Worm (Caenorhabditis elegans) whole organism, L4 larva: ENCODE measurements around the gene R08D7.7.

Experiments
- F10B5.3 ChIP-seq: sonication (generic microtip); optimal IDR thresholded peaks from 2 replicates; lab custom pipeline; 2016; ENCODE audit warnings: mild to moderate bottlenecking, missing genetic modification characterization, missing compliant biosample characterization
- Y48G9A.11 ChIP-seq: fragments of 200-800 bp; sonication (Bioruptor generic); IDR thresholded peaks from 2 replicates; pipeline ENCODE4 v1.3.6; 2022; ENCODE audit warnings: missing genetic modification reagents, missing genetic modification characterization, missing compliant biosample characterization
- Y75B8A.6 ChIP-seq: fragments of 200-800 bp; sonication (Bioruptor generic); IDR thresholded peaks from 2 replicates; pipeline ENCODE4 v1.3.6; 2022; ENCODE audit warnings: missing genetic modification reagents, missing genetic modification characterization, missing compliant biosample characterization
- ZK337.2 ChIP-seq: fragments of 200-800 bp; sonication (Bioruptor generic); IDR thresholded peaks from 2 replicates; pipeline ENCODE4 v1.3.6; 2022; ENCODE audit warnings: missing genetic modification reagents, missing genetic modification characterization, missing compliant biosample characterization
- ZK546.5 ChIP-seq, 2 experiments: sonication (generic microtip); optimal IDR thresholded peaks; 2 replicates each; lab custom pipeline; 2017; ENCODE audit warnings: missing biosample characterization in 2 of 2, missing genetic modification characterization in 2 of 2
- attf-4 ChIP-seq: sonication (generic microtip); optimal IDR thresholded peaks from 3 replicates; lab custom pipeline; 2017; ENCODE audit warnings: missing biosample characterization, missing genetic modification characterization
- ceh-20 ChIP-seq: fragments of 200-800 bp; sonication (Bioruptor generic); IDR thresholded peaks from 2 replicates; pipeline ENCODE4 v1.3.6; 2022; ENCODE audit warnings: missing genetic modification reagents, missing genetic modification characterization, missing compliant biosample characterization
- ces-1 ChIP-seq: fragments of 150-350 bp; sonication (generic microtip); optimal IDR thresholded peaks from 4 replicates; lab custom pipeline; 2014; ENCODE audit warnings: missing biosample characterization, missing genetic modification reagents, missing genetic modification characterization
- cey-2 ChIP-seq: sonication (generic microtip); optimal IDR thresholded peaks from 3 replicates; lab custom pipeline; 2017; ENCODE audit warnings: missing genetic modification characterization, mild to moderate bottlenecking, missing compliant biosample characterization, antibody characterized with exemption, borderline replicate concordance; ENCODE audit not compliant: insufficient read depth
- daf-12 ChIP-seq: fragments of 150-350 bp; optimal IDR thresholded peaks from 2 replicates; lab custom pipeline; 2014; ENCODE audit warnings: missing biosample characterization, missing genetic modification reagents, missing genetic modification characterization
- daf-16 ChIP-seq, 3 experiments: sonication (generic microtip); optimal IDR thresholded peaks; 2 replicates each; lab custom pipeline; 2016 to 2017; ENCODE audit warnings: missing genetic modification characterization in 3 of 3, missing genetic modification reagents in 3 of 3, mild to moderate bottlenecking in 2 of 3, missing compliant biosample characterization in 2 of 3, missing biosample characterization in 1 of 3, moderate library complexity in 1 of 3
- dmd-6 ChIP-seq: fragments of 200-800 bp; sonication (Bioruptor generic); IDR thresholded peaks from 2 replicates; pipeline ENCODE4 v1.3.6; 2022; ENCODE audit warnings: missing genetic modification reagents, missing genetic modification characterization, missing compliant biosample characterization
- dpl-1 ChIP-seq: fragments of 150-350 bp; optimal IDR thresholded peaks from 2 replicates; lab custom pipeline; 2014; ENCODE audit warnings: missing biosample characterization, missing genetic modification reagents, missing genetic modification characterization
- dve-1 ChIP-seq: sonication (generic microtip); optimal IDR thresholded peaks from 2 replicates; lab custom pipeline; 2017; ENCODE audit warnings: antibody characterized with exemption, mild to moderate bottlenecking, missing genetic modification characterization, missing compliant biosample characterization; ENCODE audit not compliant: insufficient read depth
- egl-43 ChIP-seq: fragments of 200-800 bp; sonication (Bioruptor generic); IDR thresholded peaks from 2 replicates; pipeline ENCODE4 v1.3.6; 2022; ENCODE audit warnings: missing genetic modification reagents, missing genetic modification characterization, missing compliant biosample characterization
- gei-8 ChIP-seq: fragments of 200-800 bp; sonication (Bioruptor generic); optimal IDR thresholded peaks from 2 replicates; lab custom pipeline; 2018; ENCODE audit warnings: mild to moderate bottlenecking, missing genetic modification characterization, missing compliant biosample characterization
- hlh-11 ChIP-seq: fragments of 200-800 bp; sonication (Bioruptor generic); optimal IDR thresholded peaks from 2 replicates; lab custom pipeline; 2018; ENCODE audit warnings: mild to moderate bottlenecking, missing genetic modification characterization, missing compliant biosample characterization
- lim-7 ChIP-seq: fragments of 200-800 bp; sonication (Bioruptor generic); IDR thresholded peaks from 2 replicates; pipeline ENCODE4 v1.3.6; 2022; ENCODE audit warnings: missing genetic modification characterization, missing compliant biosample characterization
- lin-1 ChIP-seq: fragments of 200-800 bp; sonication (Bioruptor generic); IDR thresholded peaks from 2 replicates; pipeline ENCODE4 v1.3.6; 2022; ENCODE audit warnings: missing genetic modification reagents, missing genetic modification characterization, missing compliant biosample characterization
- lin-15B ChIP-seq: fragments of 150-350 bp; sonication (generic microtip); optimal IDR thresholded peaks from 3 replicates; lab custom pipeline; 2014; ENCODE audit warnings: missing biosample characterization, missing genetic modification characterization
- lin-38 ChIP-seq: fragments of 200-800 bp; sonication (Bioruptor generic); IDR thresholded peaks from 2 replicates; pipeline ENCODE4 v1.3.6; 2022; ENCODE audit warnings: missing genetic modification reagents, missing genetic modification characterization, missing compliant biosample characterization
- lsy-2 ChIP-seq, 2 experiments: fragments of 150-350 bp in 1 of 2; sonication (generic microtip) in 1 of 2; optimal IDR thresholded peaks; 2 replicates each; lab custom pipeline; 2014 to 2017; ENCODE audit warnings: missing biosample characterization in 2 of 2, missing genetic modification characterization in 2 of 2
- mep-1 ChIP-seq: fragments of 150-350 bp; sonication (generic microtip); optimal IDR thresholded peaks from 3 replicates; lab custom pipeline; 2014; ENCODE audit warnings: missing biosample characterization, missing genetic modification characterization
- mes-2 ChIP-seq: sonication (generic microtip); optimal IDR thresholded peaks from 2 replicates; lab custom pipeline; 2016; ENCODE audit warnings: missing genotype, mild to moderate bottlenecking, missing genetic modification characterization, missing compliant biosample characterization; ENCODE audit not compliant: poor library complexity, severe bottlenecking
- nhr-10 ChIP-seq: fragments of 150-350 bp; optimal IDR thresholded peaks from 2 replicates; lab custom pipeline; 2014; ENCODE audit warnings: missing biosample characterization, missing genetic modification characterization
- nhr-25 ChIP-seq: sonication (generic microtip); optimal IDR thresholded peaks from 2 replicates; lab custom pipeline; 2017; ENCODE audit warnings: missing genetic modification characterization, mild to moderate bottlenecking, missing compliant biosample characterization, antibody characterized with exemption, moderate library complexity, borderline replicate concordance; ENCODE audit not compliant: insufficient read depth
- nhr-28 ChIP-seq: fragments of 150-350 bp; optimal IDR thresholded peaks from 2 replicates; lab custom pipeline; 2014; ENCODE audit warnings: missing biosample characterization, missing genetic modification characterization
- nhr-41 ChIP-seq: fragments of 200-800 bp; sonication (Bioruptor generic); IDR thresholded peaks from 2 replicates; pipeline ENCODE4 v1.3.6; 2022; ENCODE audit warnings: missing genetic modification reagents, missing genetic modification characterization, missing compliant biosample characterization
- nhr-48 ChIP-seq: sonication (generic microtip); optimal IDR thresholded peaks from 2 replicates; lab custom pipeline; 2016; ENCODE audit warnings: mild to moderate bottlenecking, missing genetic modification characterization, missing compliant biosample characterization
- nhr-6 ChIP-seq: fragments of 150-350 bp; optimal IDR thresholded peaks from 2 replicates; lab custom pipeline; 2014; ENCODE audit warnings: missing biosample characterization, missing genetic modification characterization
- nhr-76 ChIP-seq: fragments of 150-350 bp; optimal IDR thresholded peaks from 2 replicates; lab custom pipeline; 2014; ENCODE audit warnings: missing biosample characterization, missing genetic modification characterization
- pqm-1 ChIP-seq: sonication (generic microtip); optimal IDR thresholded peaks from 2 replicates; lab custom pipeline; 2017; ENCODE audit warnings: missing biosample characterization, missing genetic modification characterization
- rbr-2 ChIP-seq: sonication (generic microtip); optimal IDR thresholded peaks from 2 replicates; lab custom pipeline; 2016; ENCODE audit warnings: missing genotype, missing genetic modification characterization, missing compliant biosample characterization
- sdz-12 ChIP-seq: fragments of 200-800 bp; sonication (Bioruptor generic); optimal IDR thresholded peaks from 2 replicates; lab custom pipeline; 2018; ENCODE audit warnings: mild to moderate bottlenecking, missing genetic modification characterization, missing compliant biosample characterization
- snpc-4 ChIP-seq: fragments of 150-350 bp; optimal IDR thresholded peaks from 2 replicates; lab custom pipeline; 2014; ENCODE audit warnings: missing biosample characterization, missing genetic modification characterization
- spr-1 ChIP-seq: sonication (generic microtip); optimal IDR thresholded peaks from 2 replicates; lab custom pipeline; 2016; ENCODE audit warnings: mild to moderate bottlenecking, missing genetic modification characterization, missing compliant biosample characterization
- spr-3 ChIP-seq: fragments of 200-800 bp; sonication (Bioruptor generic); optimal IDR thresholded peaks from 2 replicates; lab custom pipeline; 2018; ENCODE audit warnings: mild to moderate bottlenecking, missing genetic modification characterization, missing compliant biosample characterization
- tra-1 ChIP-seq: fragments of 200-800 bp; sonication (Bioruptor generic); IDR thresholded peaks from 2 replicates; pipeline ENCODE4 v1.3.6; 2022; ENCODE audit warnings: missing genetic modification reagents, missing genetic modification characterization, missing compliant biosample characterization
- unc-39 ChIP-seq: sonication (generic microtip); optimal IDR thresholded peaks from 2 replicates; lab custom pipeline; 2017; ENCODE audit warnings: missing biosample characterization, missing genetic modification characterization
- unc-62 ChIP-seq, 3 experiments: fragments of 150-350 bp in 1 of 3; sonication (generic microtip); optimal IDR thresholded peaks in 2 of 3; peaks in 1 of 3; 1 replicate in 1 of 3; 2 replicates in 2 of 3; lab custom pipeline; 2014 to 2017; ENCODE audit warnings: missing biosample characterization in 3 of 3, missing genetic modification characterization in 3 of 3, missing genetic modification reagents in 3 of 3, missing genotype in 1 of 3
- vab-7 ChIP-seq: fragments of 200-800 bp; sonication (Bioruptor generic); IDR thresholded peaks from 2 replicates; pipeline ENCODE4 v1.3.6; 2022; ENCODE audit warnings: missing genetic modification reagents, missing genetic modification characterization, missing compliant biosample characterization
- zfp-3 ChIP-seq: fragments of 200-800 bp; sonication (Bioruptor generic); conservative IDR thresholded peaks from 2 replicates; pipeline ENCODE4 v1.3.6; 2022; ENCODE audit warnings: missing genetic modification reagents, missing genetic modification characterization, missing compliant biosample characterization
- zip-11 ChIP-seq: fragments of 200-800 bp; sonication (Bioruptor generic); IDR thresholded peaks from 2 replicates; pipeline ENCODE4 v1.3.6; 2022; ENCODE audit warnings: missing genetic modification characterization, missing compliant biosample characterization
- ztf-11 ChIP-seq: fragments of 150-350 bp; optimal IDR thresholded peaks from 2 replicates; lab custom pipeline; 2014; ENCODE audit warnings: missing biosample characterization, missing genetic modification characterization
- ztf-7 ChIP-seq: fragments of 150-350 bp; optimal IDR thresholded peaks from 2 replicates; lab custom pipeline; 2014; ENCODE audit warnings: missing biosample characterization, missing genetic modification characterization

The R08D7.7 gene

DNA sequence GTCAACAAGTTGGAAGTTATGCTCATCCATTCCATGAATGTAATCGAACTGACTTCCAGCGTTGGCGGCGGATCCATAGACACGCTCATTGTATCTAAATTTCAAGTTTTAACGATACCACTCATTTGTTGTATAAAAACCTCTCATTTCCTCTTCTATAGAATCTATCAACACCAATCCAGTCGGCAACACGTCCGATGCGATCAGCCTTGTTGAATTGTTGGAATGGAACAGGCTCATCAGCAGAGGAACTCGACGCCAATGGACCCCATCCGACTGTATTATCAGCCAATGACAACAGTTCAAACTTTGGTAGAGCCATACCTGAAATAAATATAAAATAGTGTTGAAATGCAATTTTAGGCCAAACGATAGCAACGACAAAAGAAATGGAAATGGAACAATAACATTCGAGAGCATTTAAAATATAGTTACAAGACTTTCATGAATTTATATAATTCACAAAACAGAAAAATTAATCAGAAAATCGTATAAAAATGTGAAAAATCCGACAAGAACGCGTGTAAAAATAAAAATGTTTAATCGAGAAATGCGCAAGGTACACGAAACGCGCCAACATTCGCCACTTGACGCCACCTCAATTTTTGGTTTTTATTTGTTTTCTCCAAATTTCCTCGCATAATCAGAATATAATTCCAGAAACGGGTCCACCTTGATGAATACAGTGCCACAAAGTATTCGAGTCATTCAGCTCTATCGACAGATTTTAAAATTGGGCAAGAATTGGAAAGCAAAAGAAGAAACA is 18.4 kb upstream of the R08D7.7 start, which contains the start of the genes eif-3.D and R08D7.4 (continued):
- peak; percentile 70 for TF ChIP-seq lin-38 (GFP tag; lab: Robert Waterston, UW)
- TF ChIP-seq dve-1 (tag; lab: Kevin White, UChicago): no peak
- TF ChIP-seq dmd-6 (GFP tag; lab: Robert Waterston, UW): peak; percentile 45
- TF ChIP-seq ztf-11 (tag; lab: Kevin White, UChicago): no peak
- no peak for TF ChIP-seq Y48G9A.11
- no peak for TF ChIP-seq Y75B8A.6 (GFP tag; lab: Robert Waterston, UW)
- no peak for TF ChIP-seq nhr-28 (tag; lab: Kevin White, UChicago)
- no peak for TF ChIP-seq attf-4 (tag; lab: Kevin White, UChicago)
- no peak for TF ChIP-seq vab-7
- TF ChIP-seq lin-1 (GFP tag; lab: Robert Waterston, UW): no peak
- TF ChIP-seq pqm-1 (tag; lab: Kevin White, UChicago): no peak
- no peak for TF ChIP-seq lin-15B (tag; lab: Kevin White, UChicago)
- TF ChIP-seq egl-43 (GFP tag; lab: Robert Waterston, UW): no peak
- no peak for TF ChIP-seq daf-12 (tag; lab: Kevin White, UChicago)
- no peak for TF ChIP-seq ZK337.2 (GFP tag; lab: Robert Waterston, UW)
- no peak for TF ChIP-seq spr-1
- no peak for TF ChIP-seq nhr-48 (tag; lab: Kevin White, UChicago)
- no peak for TF ChIP-seq ces-1 (GFP tag; lab: Kevin White, UChicago)
- TF ChIP-seq unc-62 (GFP tag; optimal IDR thresholded peaks at IDR 0.05 in 1 of 2; lab: Kevin White, UChicago): no peak
- TF ChIP-seq unc-62 (tag; optimal IDR thresholded peaks at IDR 0.05; lab: Kevin White, UChicago): no peak
- no peak for TF ChIP-seq lim-7 (GFP tag; lab: Robert Waterston, UW)
- peak; percentile 69 for TF ChIP-seq dpl-1 (GFP tag; lab: Kevin White, UChicago)
- no peak for TF ChIP-seq zfp-3 (GFP tag; lab: Robert Waterston, UW)
- TF ChIP-seq ZK546.5 (tag; optimal IDR thresholded peaks at IDR 0.05; lab: Kevin White, UChicago): no peak
- TF ChIP-seq rbr-2 (tag; lab: Kevin White, UChicago): peak; percentile 65
- no peak for TF ChIP-seq nhr-6 (tag; lab: Kevin White, UChicago)
- TF ChIP-seq gei-8: no peak
- TF ChIP-seq lsy-2 (tag; optimal IDR thresholded peaks at IDR 0.05; lab: Kevin White, UChicago): peak in 1 of 2 experiments; percentile 80
- no peak for TF ChIP-seq cey-2 (tag; lab: Kevin White, UChicago)
- no peak for TF ChIP-seq nhr-76 (tag; lab: Kevin White, UChicago)
- no peak for TF ChIP-seq tra-1 (GFP tag; lab: Robert Waterston, UW)
- no peak for TF ChIP-seq nhr-25 (tag; lab: Kevin White, UChicago)
- TF ChIP-seq daf-16 (GFP tag; optimal IDR thresholded peaks at IDR 0.05; lab: Kevin White, UChicago): peak in 1 of 2 experiments; percentile 35
- peak; percentile 33 for TF ChIP-seq daf-16 (tag; optimal IDR thresholded peaks at IDR 0.05; lab: Kevin White, UChicago)
- no peak for TF ChIP-seq F10B5.3 (tag; lab: Kevin White, UChicago)
- TF ChIP-seq mep-1 (tag; lab: Kevin White, UChicago): peak; percentile 64
- no peak for TF ChIP-seq spr-3 (GFP tag; lab: Kevin White, UChicago)
- no peak for TF ChIP-seq ceh-20 (GFP tag; lab: Robert Waterston, UW)
- TF ChIP-seq unc-39 (tag; lab: Kevin White, UChicago): no peak
- TF ChIP-seq nhr-10 (tag; lab: Kevin White, UChicago): no peak
- TF ChIP-seq snpc-4 (tag; lab: Kevin White, UChicago): no peak
- no peak for TF ChIP-seq zip-11 (GFP tag; lab: Robert Waterston, UW)
- TF ChIP-seq ztf-7: peak; percentile 34
- TF ChIP-seq nhr-41: no peak
- TF ChIP-seq mes-2: peak; percentile 88
- TF ChIP-seq hlh-11 (tag; lab: Kevin White, UChicago): peak; percentile 51
- TF ChIP-seq sdz-12 (GFP tag; lab: Kevin White, UChicago): no peak
